Fruit fly (Drosophila melanogaster): Measurements from ENCODE around the gene Hml.

The Hml gene

dm6 chr3L:13905515-13905914 lies 59.7 kb downstream of the Hml start (continued):
- no peak for TF ChIP-seq CG9609 (GFP tag; optimal IDR thresholded peaks at IDR 0.05)
- TF ChIP-seq phol (tag; optimal IDR thresholded peaks at IDR 0.05) = peak; percentile 67
- TF ChIP-seq CG9437 (GFP tag; optimal IDR thresholded peaks at IDR 0.05) = peak; percentile 47
- TF ChIP-seq twi (tag; optimal IDR thresholded peaks at IDR 0.05) = no peak
- no peak for TF ChIP-seq bowl (GFP tag; IDR thresholded peaks at IDR 0.05)
- TF ChIP-seq CTCF (GFP tag; optimal IDR thresholded peaks at IDR 0.05) = no peak
- peak; percentile 66 for TF ChIP-seq CG18619 (GFP tag; optimal IDR thresholded peaks at IDR 0.05)
- peak; percentile 55 for TF ChIP-seq CG5180 (GFP tag; optimal IDR thresholded peaks at IDR 0.05)
- TF ChIP-seq Meics (GFP tag; optimal IDR thresholded peaks at IDR 0.05) = peak; percentile 83
- TF ChIP-seq CG6813 (GFP tag; optimal IDR thresholded peaks at IDR 0.05) = peak; percentile 53
- TF ChIP-seq CG10209 (GFP tag; optimal IDR thresholded peaks at IDR 0.05) = peak; percentile 48
- TF ChIP-seq HmgZ (tag; optimal IDR thresholded peaks at IDR 0.05) = peak; percentile 58
- TF ChIP-seq CG2712 (tag; optimal IDR thresholded peaks at IDR 0.05) = peak; percentile 69
- peak; percentile 66 for TF ChIP-seq slbo (GFP tag; IDR thresholded peaks at IDR 0.05)
- peak; percentile 9; the same call in 1 of the 2 replicates for TF ChIP-seq seq (GFP tag; IDR thresholded peaks at IDR 0.05)
- no peak for TF ChIP-seq eyg (GFP tag; optimal IDR thresholded peaks at IDR 0.05)
- peak; percentile 58 for TF ChIP-seq CG15601 (tag; optimal IDR thresholded peaks at IDR 0.05)
- peak; percentile 78 for TF ChIP-seq CG31441 (GFP tag; IDR thresholded peaks at IDR 0.05)
- TF ChIP-seq Atf3 (GFP tag; optimal IDR thresholded peaks at IDR 0.05) = no peak
- TF ChIP-seq bcd (GFP tag; optimal IDR thresholded peaks at IDR 0.05) = peak; percentile 69
- TF ChIP-seq corto (GFP tag; optimal IDR thresholded peaks at IDR 0.05) = no peak
- peak; percentile 40 for TF ChIP-seq CG9817 (tag; optimal IDR thresholded peaks at IDR 0.05)
- no peak for TF ChIP-seq bbx (GFP tag; IDR thresholded peaks at IDR 0.05; ENCODE audit: partially characterized antibody)
- peak; percentile 6 for TF ChIP-seq CG2116 (GFP tag; optimal IDR thresholded peaks at IDR 0.05)
- peak in 1 of 2 experiments; percentile 49 for TF ChIP-seq dpn (GFP tag; optimal IDR thresholded peaks at IDR 0.05)
- peak; percentile 25 for TF ChIP-seq CG13775 (GFP tag; optimal IDR thresholded peaks at IDR 0.05)
- TF ChIP-seq Lim3 (GFP tag; IDR thresholded peaks at IDR 0.05) = no peak
- 0 out of 2 replicates have a peak, but pooled peaks have one; percentile 10 for TF ChIP-seq CG4730 (GFP tag; IDR thresholded peaks at IDR 0.05)
- TF ChIP-seq CG17829 (tag; optimal IDR thresholded peaks at IDR 0.05) = peak; percentile 65
- no peak; the same call in 2 of the 3 replicates for TF ChIP-seq Mrtf (GFP tag; IDR thresholded peaks at IDR 0.05)
- TF ChIP-seq ab (GFP tag; optimal IDR thresholded peaks at IDR 0.05) = no peak
- TF ChIP-seq CG14441 (GFP tag; IDR thresholded peaks at IDR 0.05) = no peak
- TF ChIP-seq HLH3B (GFP tag; IDR thresholded peaks at IDR 0.05) = peak; percentile 51; the same call in 1 of the 2 replicates
- TF ChIP-seq Asciz (GFP tag; optimal IDR thresholded peaks at IDR 0.05) = peak; percentile 62
- TF ChIP-seq CG6254 (GFP tag; optimal IDR thresholded peaks at IDR 0.05) = peak; percentile 28
- 0 out of 2 replicates have a peak, but pooled peaks have one; percentile 38 for TF ChIP-seq CG14014 (GFP tag; IDR thresholded peaks at IDR 0.05)
- TF ChIP-seq Blimp-1 (GFP tag; optimal IDR thresholded peaks at IDR 0.05) = peak; percentile 65
- TF ChIP-seq D19A (tag; optimal IDR thresholded peaks at IDR 0.05) = peak; percentile 64
- TF ChIP-seq Sox102F (GFP tag; optimal IDR thresholded peaks at IDR 0.05) = peak; percentile 78
- TF ChIP-seq CG10979 (tag; optimal IDR thresholded peaks at IDR 0.05) = peak; percentile 56
- no peak for TF ChIP-seq hkb (optimal IDR thresholded peaks at IDR 0.05)
- peak; percentile 40 for TF ChIP-seq hkb (GFP tag; IDR thresholded peaks at IDR 0.05)
- TF ChIP-seq CG13894 (tag; optimal IDR thresholded peaks at IDR 0.05) = peak; percentile 55
- TF ChIP-seq Hr3 (GFP tag; optimal IDR thresholded peaks at IDR 0.05) = peak; percentile 44
- TF ChIP-seq CG3995 (GFP tag; optimal IDR thresholded peaks at IDR 0.05) = no peak
- no peak for TF ChIP-seq CG17912 (GFP tag; optimal IDR thresholded peaks at IDR 0.05)
- TF ChIP-seq Side (GFP tag; optimal IDR thresholded peaks at IDR 0.05) = no peak
- no peak for TF ChIP-seq NFAT (GFP tag; IDR thresholded peaks at IDR 0.05)
- TF ChIP-seq fd102C (GFP tag; optimal IDR thresholded peaks at IDR 0.05) = no peak
- no peak for TF ChIP-seq D (optimal IDR thresholded peaks at IDR 0.05)
- TF ChIP-seq D (GFP tag; optimal IDR thresholded peaks at IDR 0.05) = peak; percentile 23
